Fruit fly (Drosophila melanogaster) whole organism, pupa: ENCODE results near the gene mgl.
A peak's percentile ranks its signal among the peaks of the same experiment; 100 is the strongest.

ENCODE experiments used
- CG10348 ChIP-seq: fragments of 200-800 bp; sonication (Bioruptor generic); IDR thresholded peaks from 2 replicates; pipeline ENCODE4 v1.3.6; 2022; ENCODE audit warnings: missing biosample characterization, missing genetic modification characterization
- CG32121 ChIP-seq: fragments of 200-800 bp; sonication (Bioruptor generic); IDR thresholded peaks from 2 replicates; pipeline ENCODE4 v1.3.6; 2022; ENCODE audit warnings: missing biosample characterization, missing genetic modification characterization
- CG4496 ChIP-seq: fragments of 200-800 bp; sonication (Bioruptor generic); IDR thresholded peaks from 3 replicates; pipeline ENCODE4 v1.3.6; 2022; ENCODE audit warnings: missing biosample characterization, missing genetic modification characterization
- CG8301 ChIP-seq: fragments of 200-800 bp; sonication (Bioruptor generic); optimal IDR thresholded peaks from 2 replicates; lab custom pipeline; 2018; ENCODE audit warnings: missing biosample characterization, mild to moderate bottlenecking, missing genetic modification characterization
- CG9948 ChIP-seq: fragments of 200-800 bp; sonication (Bioruptor generic); optimal IDR thresholded peaks from 2 replicates; lab custom pipeline; 2018; ENCODE audit warnings: missing biosample characterization, mild to moderate bottlenecking, missing genetic modification characterization, moderate library complexity
- Ets98B ChIP-seq: fragments of 200-800 bp; sonication (Bioruptor generic); IDR thresholded peaks from 2 replicates; pipeline ENCODE4 v1.3.6; 2022; ENCODE audit warnings: missing biosample characterization, missing genetic modification characterization
- Snoo ChIP-seq: fragments of 200-800 bp; sonication (Bioruptor generic); optimal IDR thresholded peaks from 3 replicates; lab custom pipeline; 2017; ENCODE audit warnings: missing biosample characterization, mild to moderate bottlenecking, missing genetic modification characterization, inconsistent platforms
- fd96Ca ChIP-seq: fragments of 200-800 bp; sonication (Bioruptor generic); IDR thresholded peaks from 3 replicates; pipeline ENCODE4 v1.3.6; 2022; ENCODE audit warnings: missing biosample characterization, missing genetic modification characterization
- gl ChIP-seq: fragments of 200-800 bp; sonication (Bioruptor generic); optimal IDR thresholded peaks from 2 replicates; lab custom pipeline; 2018; ENCODE audit warnings: missing biosample characterization, mild to moderate bottlenecking, missing genetic modification characterization
- rn ChIP-seq: fragments of 200-800 bp; sonication (Bioruptor generic); IDR thresholded peaks from 2 replicates; pipeline ENCODE4 v1.3.6; 2022; ENCODE audit warnings: missing biosample characterization, missing genetic modification characterization

dm6 chrX:9332208-9332607, 167.7 kb downstream of the mgl start:
- TF ChIP-seq CG32121 (GFP tag; lab: Robert Waterston, UW) (no peak), Snoo (tag; lab: Kevin White, UChicago) (no peak), Ets98B (GFP tag; lab: Robert Waterston, UW) (no peak), fd96Ca (GFP tag; lab: Robert Waterston, UW) (no peak), rn (GFP tag; lab: Robert Waterston, UW) (no peak), CG9948 (tag; lab: Kevin White, UChicago) (no peak), CG4496 (GFP tag; lab: Robert Waterston, UW) (0 out of 3 replicates have a peak, but pooled peaks have one; percentile 9), CG10348 (no peak), gl (tag; lab: Kevin White, UChicago) (no peak), CG8301 (tag; lab: Kevin White, UChicago) (peak; percentile 15)
